Fruit fly (Drosophila melanogaster) whole organism, embryonic: ENCODE data around the gene Tpr2.

Experiments used
- Asciz ChIP-seq: fragments of 200-800 bp; sonication (Bioruptor generic); optimal IDR thresholded peaks from 2 replicates; lab custom pipeline; 2017; ENCODE audit warnings: missing biosample characterization, mild to moderate bottlenecking, missing genetic modification characterization, missing genetic modification reagents
- Bgb ChIP-seq: fragments of 200-800 bp; sonication (Bioruptor generic); IDR thresholded peaks from 2 replicates; pipeline ENCODE4 v1.3.6; 2022; ENCODE audit warnings: missing biosample characterization, missing genetic modification characterization; ENCODE audit not compliant: partially characterized antibody
- CG10979 ChIP-seq: fragments of 200-800 bp; sonication (Bioruptor generic); optimal IDR thresholded peaks from 2 replicates; lab custom pipeline; 2018; ENCODE audit warnings: missing biosample characterization, mild to moderate bottlenecking, missing genetic modification characterization, moderate library complexity
- CG12659 ChIP-seq: fragments of 200-800 bp; sonication (Bioruptor generic); optimal IDR thresholded peaks from 3 replicates; lab custom pipeline; 2017; ENCODE audit warnings: mild to moderate bottlenecking, missing biosample characterization, missing genetic modification reagents, missing genetic modification characterization
- CG12744 ChIP-seq: fragments of 200-800 bp; sonication (Bioruptor generic); optimal IDR thresholded peaks from 2 replicates; lab custom pipeline; 2016; ENCODE audit warnings: missing biosample characterization, missing genetic modification characterization
- CG13894 ChIP-seq: fragments of 200-800 bp; sonication (Bioruptor generic); optimal IDR thresholded peaks from 3 replicates; lab custom pipeline; 2018; ENCODE audit warnings: missing biosample characterization, mild to moderate bottlenecking, missing genetic modification characterization, moderate library complexity
- CG15514 ChIP-seq: fragments of 200-800 bp; sonication (Bioruptor generic); optimal IDR thresholded peaks from 3 replicates; lab custom pipeline; 2017; ENCODE audit warnings: missing biosample characterization, missing genetic modification characterization, mild to moderate bottlenecking, moderate library complexity, missing genetic modification reagents
- CG17328 ChIP-seq: fragments of 200-800 bp; sonication (Bioruptor generic); IDR thresholded peaks from 2 replicates; pipeline ENCODE4 v1.3.6; 2022; ENCODE audit warnings: missing biosample characterization, missing genetic modification characterization
- CG2120 ChIP-seq: fragments of 200-800 bp; sonication (Bioruptor generic); optimal IDR thresholded peaks from 3 replicates; lab custom pipeline; 2016; ENCODE audit warnings: missing biosample characterization, missing genetic modification characterization
- CG2678 ChIP-seq: fragments of 200-800 bp; sonication (Bioruptor generic); optimal IDR thresholded peaks from 3 replicates; lab custom pipeline; 2019; ENCODE audit warnings: missing biosample characterization, mild to moderate bottlenecking, missing genetic modification characterization, moderate library complexity
- CG3163 ChIP-seq: fragments of 200-800 bp; sonication (Bioruptor generic); optimal IDR thresholded peaks from 3 replicates; lab custom pipeline; 2016; ENCODE audit warnings: missing biosample characterization, missing genetic modification characterization
- CG3281 ChIP-seq: fragments of 200-800 bp; sonication (Bioruptor generic); optimal IDR thresholded peaks from 3 replicates; lab custom pipeline; 2017; ENCODE audit warnings: missing biosample characterization, mild to moderate bottlenecking, missing genetic modification characterization
- CG3847 ChIP-seq: fragments of 200-800 bp; sonication (Bioruptor generic); IDR thresholded peaks from 2 replicates; pipeline ENCODE4 v1.3.6; 2022; ENCODE audit warnings: missing biosample characterization, missing genetic modification characterization
- CG4282 ChIP-seq: fragments of 200-800 bp; sonication (Bioruptor generic); optimal IDR thresholded peaks from 2 replicates; lab custom pipeline; 2016; ENCODE audit warnings: missing biosample characterization, missing genetic modification characterization
- CG6175 ChIP-seq: fragments of 200-800 bp; sonication (Bioruptor generic); IDR thresholded peaks from 3 replicates; pipeline ENCODE4 v1.3.6; 2022; ENCODE audit warnings: missing biosample characterization, missing genetic modification characterization
- CG7271 ChIP-seq: fragments of 200-800 bp; sonication (Bioruptor generic); optimal IDR thresholded peaks from 2 replicates; lab custom pipeline; 2018; ENCODE audit warnings: missing biosample characterization, mild to moderate bottlenecking, missing genetic modification characterization, moderate library complexity
- CG7556 ChIP-seq: fragments of 200-800 bp; sonication (Bioruptor generic); optimal IDR thresholded peaks from 2 replicates; lab custom pipeline; 2017; ENCODE audit warnings: missing biosample characterization, mild to moderate bottlenecking, missing genetic modification characterization
- Doc2 ChIP-seq: fragments of 200-800 bp; sonication (Bioruptor generic); IDR thresholded peaks from 2 replicates; pipeline ENCODE4 v1.3.6; 2022; ENCODE audit warnings: missing biosample characterization, missing genetic modification characterization
- Hr78 ChIP-seq, 2 experiments: fragments of 200-800 bp in 1 of 2; fragments of >200 bp in 1 of 2; sonication (Bioruptor generic) in 1 of 2; optimal IDR thresholded peaks; 2 replicates each; lab custom pipeline; 2017 to 2019; ENCODE audit warnings: missing biosample characterization in 2 of 2, missing genetic modification characterization in 2 of 2, mild to moderate bottlenecking in 1 of 2, moderate library complexity in 1 of 2
- Mrtf ChIP-seq: fragments of 200-800 bp; sonication (Bioruptor generic); IDR thresholded peaks from 3 replicates; pipeline ENCODE4 v1.3.6; 2022; ENCODE audit warnings: missing biosample characterization, missing genetic modification characterization
- Nf-YC ChIP-seq: fragments of 200-800 bp; optimal IDR thresholded peaks from 3 replicates; lab custom pipeline; 2019; ENCODE audit warnings: missing biosample characterization, mild to moderate bottlenecking, missing genetic modification characterization, moderate library complexity
- NfI ChIP-seq: fragments of 200-800 bp; sonication (Bioruptor generic); optimal IDR thresholded peaks from 3 replicates; lab custom pipeline; 2018; ENCODE audit warnings: missing biosample characterization, mild to moderate bottlenecking, missing genetic modification characterization, moderate library complexity
- Rfx ChIP-seq: fragments of 200-800 bp; sonication (Bioruptor generic); IDR thresholded peaks from 2 replicates; pipeline ENCODE4 v1.3.6; 2022; ENCODE audit warnings: missing biosample characterization, missing genetic modification characterization
- YL-1 ChIP-seq: fragments of 200-800 bp; sonication (Bioruptor generic); optimal IDR thresholded peaks from 3 replicates; lab custom pipeline; 2017; ENCODE audit warnings: missing biosample characterization, mild to moderate bottlenecking, missing genetic modification characterization
- ac ChIP-seq: fragments of 200-800 bp; sonication (Bioruptor generic); optimal IDR thresholded peaks from 3 replicates; lab custom pipeline; 2017; ENCODE audit warnings: missing biosample characterization, mild to moderate bottlenecking, missing genetic modification characterization
- crc ChIP-seq: fragments of 200-800 bp; sonication (Bioruptor generic); optimal IDR thresholded peaks from 2 replicates; lab custom pipeline; 2016; ENCODE audit warnings: missing biosample characterization, missing genetic modification characterization
- dimm ChIP-seq: fragments of 200-800 bp; sonication (Bioruptor generic); IDR thresholded peaks from 2 replicates; pipeline ENCODE4 v1.3.6; 2022; ENCODE audit warnings: missing biosample characterization, missing genetic modification characterization
- dm ChIP-seq: fragments of 200-800 bp; sonication (Bioruptor generic); optimal IDR thresholded peaks from 3 replicates; lab custom pipeline; 2016; ENCODE audit warnings: missing biosample characterization, missing genetic modification characterization
- dysf ChIP-seq: fragments of 200-800 bp; sonication (Bioruptor generic); IDR thresholded peaks from 3 replicates; pipeline ENCODE4 v1.3.6; 2022; ENCODE audit warnings: missing biosample characterization, missing genetic modification characterization
- fu2 ChIP-seq: fragments of 200-800 bp; sonication (Bioruptor generic); optimal IDR thresholded peaks from 2 replicates; lab custom pipeline; 2016; ENCODE audit warnings: missing biosample characterization, missing genetic modification characterization
- grn ChIP-seq: fragments of 200-800 bp; sonication (Bioruptor generic); optimal IDR thresholded peaks from 3 replicates; lab custom pipeline; 2017; ENCODE audit warnings: missing biosample characterization, missing genetic modification characterization
- hb ChIP-seq: fragments of 200-800 bp; sonication (Bioruptor generic); IDR thresholded peaks from 3 replicates; pipeline ENCODE4 v1.3.6; 2022; ENCODE audit warnings: missing biosample characterization, missing genetic modification characterization; ENCODE audit not compliant: partially characterized antibody
- maf-S ChIP-seq: fragments of 200-800 bp; sonication (Bioruptor generic); optimal IDR thresholded peaks from 2 replicates; lab custom pipeline; 2016; ENCODE audit warnings: missing biosample characterization, missing genetic modification characterization
- nerfin-2 ChIP-seq: fragments of 200-800 bp; sonication (Bioruptor generic); IDR thresholded peaks from 2 replicates; pipeline ENCODE4 v1.3.6; 2022; ENCODE audit warnings: missing biosample characterization, missing genetic modification characterization; ENCODE audit not compliant: partially characterized antibody
- nom ChIP-seq: fragments of 200-800 bp; sonication (Bioruptor generic); optimal IDR thresholded peaks from 2 replicates; lab custom pipeline; 2017; ENCODE audit warnings: missing biosample characterization, missing genetic modification characterization, mild to moderate bottlenecking, moderate library complexity, missing genetic modification reagents
- pan ChIP-seq, 4 experiments: fragments of >200 bp in 3 of 4; fragments of 200-800 bp in 1 of 4; sonication (Bioruptor generic) in 1 of 4; optimal IDR thresholded peaks in 3 of 4; IDR thresholded peaks in 1 of 4; 2 replicates each; pipeline versions ENCODE4 v1.3.6 to Lab custom; 2017 to 2022; ENCODE audit warnings: missing biosample characterization in 2 of 4, missing genetic modification characterization in 2 of 4, mixed read lengths in 1 of 4
- rib ChIP-seq: fragments of 200-800 bp; sonication (Bioruptor generic); IDR thresholded peaks from 2 replicates; pipeline ENCODE4 v1.3.6; 2022; ENCODE audit warnings: missing biosample characterization, missing genetic modification characterization
- run ChIP-seq: fragments of 200-800 bp; sonication (Bioruptor generic); optimal IDR thresholded peaks from 3 replicates; lab custom pipeline; 2018; ENCODE audit warnings: missing biosample characterization, mild to moderate bottlenecking, missing genetic modification characterization
- sc ChIP-seq, 3 experiments: fragments of >200 bp in 2 of 3; fragments of 200-800 bp in 1 of 3; sonication (Bioruptor generic) in 1 of 3; optimal IDR thresholded peaks; 2 replicates in 2 of 3; 3 replicates in 1 of 3; lab custom pipeline; 2017; ENCODE audit warnings: mild to moderate bottlenecking in 1 of 3, missing biosample characterization in 1 of 3, missing genetic modification characterization in 1 of 3, missing genetic modification reagents in 1 of 3
- sd ChIP-seq: fragments of 200-800 bp; sonication (Bioruptor generic); optimal IDR thresholded peaks from 3 replicates; lab custom pipeline; 2018; ENCODE audit warnings: missing biosample characterization, mild to moderate bottlenecking, missing genetic modification characterization, moderate library complexity
- sens-2 ChIP-seq: fragments of 200-800 bp; sonication (Bioruptor generic); IDR thresholded peaks from 2 replicates; pipeline ENCODE4 v1.3.6; 2022; ENCODE audit warnings: missing biosample characterization, missing genetic modification characterization
- sob ChIP-seq: fragments of 200-800 bp; sonication (Bioruptor generic); IDR thresholded peaks from 2 replicates; pipeline ENCODE4 v1.3.6; 2022; ENCODE audit warnings: missing biosample characterization, missing genetic modification characterization
- trh ChIP-seq: fragments of 200-800 bp; sonication (Bioruptor generic); optimal IDR thresholded peaks from 2 replicates; lab custom pipeline; 2016; ENCODE audit warnings: missing biosample characterization, missing genetic modification characterization
- wdn ChIP-seq: fragments of 200-800 bp; sonication (Bioruptor generic); IDR thresholded peaks from 2 replicates; pipeline ENCODE4 v1.3.6; 2022; ENCODE audit warnings: missing biosample characterization, missing genetic modification characterization
- wor ChIP-seq: fragments of 200-800 bp; sonication (Bioruptor generic); IDR thresholded peaks from 2 replicates; pipeline ENCODE4 v1.3.6; 2022; ENCODE audit warnings: missing biosample characterization, missing genetic modification characterization
- z ChIP-seq: fragments of 200-800 bp; sonication (Bioruptor generic); IDR thresholded peaks from 3 replicates; pipeline ENCODE4 v1.3.6; 2022; ENCODE audit warnings: missing biosample characterization, missing genetic modification characterization
- zen2 ChIP-seq: fragments of 200-800 bp; sonication (Bioruptor generic); IDR thresholded peaks from 3 replicates; pipeline ENCODE4 v1.3.6; 2022; ENCODE audit warnings: missing biosample characterization, missing genetic modification characterization; ENCODE audit not compliant: partially characterized antibody
- zfh1 ChIP-seq: fragments of 200-800 bp; sonication (Bioruptor generic); IDR thresholded peaks from 3 replicates; pipeline ENCODE4 v1.3.6; 2022; ENCODE audit warnings: missing biosample characterization, missing genetic modification characterization

The Tpr2 gene

dm6 chr2L:16492617-16493203 lies 1.4 kb downstream of the Tpr2 start (continued):
- no peak for TF ChIP-seq Bgb
- peak; percentile 80; the same call in 2 of the 3 replicates for TF ChIP-seq Mrtf (GFP tag; lab: Robert Waterston, UW)
- TF ChIP-seq Hr78 (GFP tag; optimal IDR thresholded peaks at IDR 0.05; lab: Kevin White, UChicago) = peak in 1 of 2 experiments; percentile 48
- TF ChIP-seq maf-S (GFP tag; lab: Kevin White, UChicago) = peak; percentile 75
- peak; percentile 71 for TF ChIP-seq CG3281 (GFP tag; lab: Kevin White, UChicago)
- peak; percentile 83 for TF ChIP-seq CG10979 (tag; lab: Kevin White, UChicago)
- TF ChIP-seq dm = peak; percentile 8
- TF ChIP-seq CG15514 = peak; percentile 66
- TF ChIP-seq hb (GFP tag; lab: Robert Waterston, UW) = no peak
- TF ChIP-seq sc (optimal IDR thresholded peaks at IDR 0.05; lab: Kevin White, UChicago) = no peak
- TF ChIP-seq sc (GFP tag; optimal IDR thresholded peaks at IDR 0.05; lab: Kevin White, UChicago) = peak; percentile 51
- TF ChIP-seq zfh1 (GFP tag; lab: Robert Waterston, UW) = peak; percentile 75
- peak; percentile 87 for TF ChIP-seq CG2678 (tag; lab: Kevin White, UChicago)
- TF ChIP-seq dimm (GFP tag; lab: Robert Waterston, UW) = no peak
- peak; percentile 70 for TF ChIP-seq Nf-YC (tag; lab: Kevin White, UChicago)
- TF ChIP-seq dysf (GFP tag; lab: Robert Waterston, UW) = peak; percentile 88
- peak; percentile 67 for TF ChIP-seq CG7271 (tag; lab: Kevin White, UChicago)
- TF ChIP-seq YL-1 (GFP tag; lab: Kevin White, UChicago) = peak; percentile 49
- TF ChIP-seq zen2 (GFP tag; lab: Robert Waterston, UW) = no peak
- TF ChIP-seq grn (GFP tag; lab: Kevin White, UChicago) = peak; percentile 28
- peak; percentile 77 for TF ChIP-seq sob (GFP tag; lab: Robert Waterston, UW)
- TF ChIP-seq rib (GFP tag; lab: Robert Waterston, UW) = 0 out of 2 replicates have a peak, but pooled peaks have one; percentile 39
- peak; percentile 68 for TF ChIP-seq Asciz (GFP tag; lab: Kevin White, UChicago)
- TF ChIP-seq wor (GFP tag; lab: Robert Waterston, UW) = no peak
- TF ChIP-seq NfI (GFP tag; lab: Kevin White, UChicago) = peak; percentile 81
- TF ChIP-seq nom (GFP tag; lab: Kevin White, UChicago) = peak; percentile 88
- TF ChIP-seq CG7556 (GFP tag; lab: Kevin White, UChicago) = peak; percentile 79
- no peak for TF ChIP-seq nerfin-2 (GFP tag; lab: Robert Waterston, UW)
- peak; percentile 68 for TF ChIP-seq CG3847 (GFP tag; lab: Robert Waterston, UW)
- no peak for TF ChIP-seq trh
- TF ChIP-seq CG2120 (GFP tag; lab: Kevin White, UChicago) = peak; percentile 77
- TF ChIP-seq ac (GFP tag; lab: Kevin White, UChicago) = peak; percentile 42
- no peak for TF ChIP-seq z (GFP tag; lab: Robert Waterston, UW)
- peak; percentile 87 for TF ChIP-seq CG17328
- TF ChIP-seq wdn (GFP tag; lab: Robert Waterston, UW) = peak; percentile 60
- TF ChIP-seq run (tag; lab: Kevin White, UChicago) = peak; percentile 62
- TF ChIP-seq sd = peak; percentile 26
- no peak for TF ChIP-seq crc (GFP tag; lab: Kevin White, UChicago)
- no peak for TF ChIP-seq pan (optimal IDR thresholded peaks at IDR 0.05; lab: Kevin White, UChicago)
- TF ChIP-seq pan (GFP tag; optimal IDR thresholded peaks at IDR 0.05 in 1 of 2, IDR thresholded peaks at IDR 0.05 in 1 of 2) = peak in 1 of 2 experiments; percentile 79
- peak; percentile 81 for TF ChIP-seq Rfx
- TF ChIP-seq CG12744 (GFP tag; lab: Kevin White, UChicago) = peak; percentile 52
- peak; percentile 64 for TF ChIP-seq CG12659 (GFP tag; lab: Kevin White, UChicago)
- TF ChIP-seq CG4282 (GFP tag; lab: Kevin White, UChicago) = no peak
- no peak for TF ChIP-seq CG6175 (GFP tag; lab: Robert Waterston, UW)
- TF ChIP-seq CG3163 (GFP tag; lab: Kevin White, UChicago) = no peak
- peak; percentile 15 for TF ChIP-seq fu2 (GFP tag; lab: Kevin White, UChicago)
- TF ChIP-seq Doc2 (GFP tag; lab: Robert Waterston, UW) = no peak
- TF ChIP-seq CG13894 = no peak
- peak; percentile 70 for TF ChIP-seq sens-2
